Fruit fly (Drosophila melanogaster): ENCODE results near the gene CG1172.

Gene CG1172

dm6 chr3R:5420454-5420853, 26.7 kb downstream of the CG1172 start:
- TF ChIP-seq CG8478 (optimal IDR thresholded peaks at IDR 0.05) (no peak), CTCF (optimal IDR thresholded peaks at IDR 0.05) (no peak)

- TF ChIP-seq CTCF (optimal IDR thresholded peaks at IDR 0.05): no peak
- TF ChIP-seq CG8478 (optimal IDR thresholded peaks at IDR 0.05): no peak
Observed at dm6 chr3R:5422123-5422522, 28.4 kb downstream of the CG1172 start.

dm6 chr3R:5427157-5427556, 33.4 kb downstream of the CG1172 start, which contains the start of gene CG12147:
TSS of gene CG12147 (minus strand) at chr3R:5427257.
- TF ChIP-seq CG8478 (optimal IDR thresholded peaks at IDR 0.05) (no peak), CTCF (optimal IDR thresholded peaks at IDR 0.05) (no peak)

- TF ChIP-seq CG8478 (optimal IDR thresholded peaks at IDR 0.05) (no peak), CTCF (optimal IDR thresholded peaks at IDR 0.05) (no peak)
Observed at dm6 chr3R:5429786-5430185, 36.1 kb downstream of the CG1172 start.

- TF ChIP-seq CG8478 (optimal IDR thresholded peaks at IDR 0.05) (no peak), CTCF (optimal IDR thresholded peaks at IDR 0.05) (no peak)
Observed at dm6 chr3R:5438750-5439149, 45.0 kb downstream of the CG1172 start.
